Worm (Caenorhabditis elegans) whole organism, L3 larva: ENCODE measurements around the gene agmo-1.

Experiments used
- ceh-9 ChIP-seq: sonication (generic microtip); optimal IDR thresholded peaks from 2 replicates; lab custom pipeline; 2018; ENCODE audit warnings: missing biosample characterization, missing genetic modification characterization
- elt-2 ChIP-seq: sonication (generic microtip); optimal IDR thresholded peaks from 2 replicates; lab custom pipeline; 2016; ENCODE audit warnings: missing genetic modification reagents, mild to moderate bottlenecking, missing genetic modification characterization, missing compliant biosample characterization
- nhr-237 ChIP-seq: fragments of 150-350 bp; optimal IDR thresholded peaks from 2 replicates; lab custom pipeline; 2014; ENCODE audit warnings: missing biosample characterization, missing genetic modification characterization
- nhr-77 ChIP-seq: fragments of 150-350 bp; optimal IDR thresholded peaks from 2 replicates; lab custom pipeline; 2014; ENCODE audit warnings: missing biosample characterization, missing genetic modification characterization
- pqm-1 ChIP-seq: fragments of 150-350 bp; optimal IDR thresholded peaks from 2 replicates; lab custom pipeline; 2017; ENCODE audit warnings: missing biosample characterization, missing genetic modification characterization, inconsistent platforms
- ztf-11 ChIP-seq: fragments of 150-350 bp; optimal IDR thresholded peaks from 2 replicates; lab custom pipeline; 2014; ENCODE audit warnings: missing biosample characterization, missing genetic modification characterization

DNA sequence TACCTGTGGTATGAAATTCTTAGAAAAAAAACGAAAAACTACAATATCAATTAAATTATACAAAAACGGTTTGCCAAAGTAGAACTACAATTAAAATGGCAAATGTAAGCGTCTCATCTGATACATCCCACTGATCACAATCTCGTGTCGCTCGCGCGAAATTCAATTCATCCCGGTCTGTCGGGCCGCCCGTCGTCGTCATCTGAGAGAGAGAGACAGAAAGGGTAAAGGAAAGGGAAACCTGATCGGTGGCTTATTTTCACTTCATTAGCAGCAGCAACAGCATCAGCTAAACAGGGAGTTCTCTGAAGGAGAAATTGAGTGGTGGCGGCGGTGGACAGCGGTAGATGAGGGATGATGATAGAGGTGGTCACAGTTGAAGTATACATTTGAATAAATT, 2.2 kb upstream of the agmo-1 start:
- TF ChIP-seq elt-2 (no peak), nhr-77 (tag; lab: Kevin White, UChicago) (no peak), ztf-11 (tag; lab: Kevin White, UChicago) (no peak), nhr-237 (tag; lab: Kevin White, UChicago) (no peak), pqm-1 (tag; lab: Kevin White, UChicago) (no peak), ceh-9 (no peak)
